Fruit fly (Drosophila melanogaster): ENCODE measurements around the gene CycB3.

- TF ChIP-seq CG8478 (optimal IDR thresholded peaks at IDR 0.05) (no peak), CTCF (optimal IDR thresholded peaks at IDR 0.05) (no peak)
Observed at dm6 chr3R:24833652-24834051, 37.0 kb downstream of the CycB3 start, which contains the start of gene sosie.

Measured in S2 (cell line).